Fruit fly (Drosophila melanogaster) whole organism, embryonic: ENCODE results near the gene gkt.

Source experiments
- Atf3 ChIP-seq: fragments of 200-800 bp; sonication (Bioruptor generic); optimal IDR thresholded peaks from 3 replicates; lab custom pipeline; 2016; ENCODE audit warnings: missing biosample characterization, missing genetic modification characterization
- Bdp1 ChIP-seq: fragments of 200-800 bp; sonication (Bioruptor generic); optimal IDR thresholded peaks from 3 replicates; lab custom pipeline; 2016; ENCODE audit warnings: missing biosample characterization, missing genetic modification characterization
- Bgb ChIP-seq: fragments of 200-800 bp; sonication (Bioruptor generic); IDR thresholded peaks from 2 replicates; pipeline ENCODE4 v1.3.6; 2022; ENCODE audit warnings: missing biosample characterization, missing genetic modification characterization; ENCODE audit not compliant: partially characterized antibody
- CG10959 ChIP-seq: fragments of 200-800 bp; sonication (Bioruptor generic); IDR thresholded peaks from 2 replicates; pipeline ENCODE4 v1.3.6; 2022; ENCODE audit warnings: missing biosample characterization, missing genetic modification characterization
- CG11504 ChIP-seq: fragments of 200-800 bp; sonication (Bioruptor generic); optimal IDR thresholded peaks from 3 replicates; lab custom pipeline; 2019; ENCODE audit warnings: missing biosample characterization, mild to moderate bottlenecking, missing genetic modification characterization, moderate library complexity
- CG11695 ChIP-seq: fragments of 200-800 bp; sonication (Bioruptor generic); IDR thresholded peaks from 3 replicates; pipeline ENCODE4 v1.3.6; 2022; ENCODE audit warnings: missing biosample characterization, missing genetic modification characterization
- CG11696 ChIP-seq: fragments of 200-800 bp; sonication (Bioruptor generic); IDR thresholded peaks from 2 replicates; pipeline ENCODE4 v1.3.6; 2022; ENCODE audit warnings: missing biosample characterization, missing genetic modification characterization
- CG13287 ChIP-seq: fragments of 200-800 bp; sonication (Bioruptor generic); IDR thresholded peaks from 2 replicates; pipeline ENCODE4 v1.3.6; 2022; ENCODE audit warnings: missing biosample characterization, missing genetic modification characterization; ENCODE audit not compliant: partially characterized antibody
- CG14014 ChIP-seq: fragments of 200-800 bp; sonication (Bioruptor generic); IDR thresholded peaks from 2 replicates; pipeline ENCODE4 v1.3.6; 2022; ENCODE audit warnings: missing biosample characterization, missing genetic modification characterization
- CG14050 ChIP-seq: fragments of 200-800 bp; sonication (Bioruptor generic); IDR thresholded peaks from 3 replicates; pipeline ENCODE4 v1.3.6; 2022; ENCODE audit warnings: missing biosample characterization, missing genetic modification characterization
- CG17612 ChIP-seq: fragments of 200-800 bp; sonication (Bioruptor generic); IDR thresholded peaks from 2 replicates; pipeline ENCODE4 v1.3.6; 2022; ENCODE audit warnings: missing biosample characterization, missing genetic modification characterization
- CG32767 ChIP-seq: fragments of 200-800 bp; sonication (Bioruptor generic); IDR thresholded peaks from 2 replicates; pipeline ENCODE4 v1.3.6; 2022; ENCODE audit warnings: missing biosample characterization, missing genetic modification characterization
- CG4328 ChIP-seq: fragments of 200-800 bp; sonication (Bioruptor generic); optimal IDR thresholded peaks from 3 replicates; lab custom pipeline; 2017; ENCODE audit warnings: missing biosample characterization, missing genetic modification reagents, missing genetic modification characterization
- CG43689 ChIP-seq: fragments of 200-800 bp; sonication (Bioruptor generic); IDR thresholded peaks from 2 replicates; pipeline ENCODE4 v1.3.6; 2022; ENCODE audit warnings: missing biosample characterization, missing genetic modification characterization
- CG7271 ChIP-seq: fragments of 200-800 bp; sonication (Bioruptor generic); optimal IDR thresholded peaks from 2 replicates; lab custom pipeline; 2018; ENCODE audit warnings: missing biosample characterization, mild to moderate bottlenecking, missing genetic modification characterization, moderate library complexity
- CrebB ChIP-seq: fragments of 200-800 bp; sonication (Bioruptor generic); optimal IDR thresholded peaks from 3 replicates; lab custom pipeline; 2018; ENCODE audit warnings: missing biosample characterization, mild to moderate bottlenecking, missing genetic modification characterization
- E2f2 ChIP-seq: fragments of 200-800 bp; sonication (Bioruptor generic); IDR thresholded peaks from 2 replicates; pipeline ENCODE4 v1.3.6; 2022; ENCODE audit warnings: missing biosample characterization, missing genetic modification characterization
- ERR ChIP-seq: fragments of 200-800 bp; sonication (Bioruptor generic); optimal IDR thresholded peaks from 2 replicates; lab custom pipeline; 2016; ENCODE audit warnings: missing biosample characterization, missing genetic modification characterization
- Elba2 ChIP-seq: fragments of 200-800 bp; sonication (Bioruptor generic); optimal IDR thresholded peaks from 3 replicates; lab custom pipeline; 2016; ENCODE audit warnings: missing biosample characterization, missing genetic modification characterization
- Hey ChIP-seq: fragments of 200-800 bp; sonication (Bioruptor generic); optimal IDR thresholded peaks from 3 replicates; lab custom pipeline; 2018; ENCODE audit warnings: missing biosample characterization, mild to moderate bottlenecking, missing genetic modification characterization
- Hr3 ChIP-seq: fragments of 200-800 bp; sonication (Bioruptor generic); optimal IDR thresholded peaks from 3 replicates; lab custom pipeline; 2016; ENCODE audit warnings: missing biosample characterization, missing genetic modification characterization
- Jarid2 ChIP-seq: fragments of 200-800 bp; sonication (Bioruptor generic); optimal IDR thresholded peaks from 3 replicates; lab custom pipeline; 2017; ENCODE audit warnings: mild to moderate bottlenecking, missing biosample characterization, missing genetic modification reagents, missing genetic modification characterization
- Lhr ChIP-seq: fragments of 200-800 bp; sonication (Bioruptor generic); optimal IDR thresholded peaks from 3 replicates; lab custom pipeline; 2017; ENCODE audit warnings: mild to moderate bottlenecking, missing biosample characterization, missing genetic modification reagents, missing genetic modification characterization
- Sry-δ ChIP-seq: fragments of 200-800 bp; sonication (Bioruptor generic); optimal IDR thresholded peaks from 2 replicates; lab custom pipeline; 2016; ENCODE audit warnings: missing biosample characterization, missing genetic modification characterization
- Taf1 ChIP-seq: fragments of 200-800 bp; sonication (Bioruptor generic); IDR thresholded peaks from 2 replicates; pipeline ENCODE4 v1.3.6; 2022; ENCODE audit warnings: missing biosample characterization, missing genetic modification characterization
- Usf ChIP-seq: fragments of 200-800 bp; sonication (Bioruptor generic); optimal IDR thresholded peaks from 2 replicates; lab custom pipeline; 2017; ENCODE audit warnings: missing genotype, missing biosample characterization, missing genetic modification characterization
- Xrp1 ChIP-seq: fragments of 200-800 bp; sonication (Bioruptor generic); IDR thresholded peaks from 2 replicates; pipeline ENCODE4 v1.3.6; 2022; ENCODE audit warnings: missing biosample characterization, missing genetic modification characterization
- az2 ChIP-seq: fragments of 200-800 bp; sonication (Bioruptor generic); optimal IDR thresholded peaks from 3 replicates; lab custom pipeline; 2016; ENCODE audit warnings: missing biosample characterization, missing genetic modification characterization
- corto ChIP-seq: fragments of 200-800 bp; sonication (Bioruptor generic); optimal IDR thresholded peaks from 2 replicates; lab custom pipeline; 2016; ENCODE audit warnings: missing biosample characterization, mild to moderate bottlenecking, missing genetic modification characterization, moderate library complexity
- croc ChIP-seq: fragments of 200-800 bp; sonication (Bioruptor generic); conservative IDR thresholded peaks from 3 replicates; pipeline ENCODE4 v1.3.6; 2022; ENCODE audit warnings: missing biosample characterization, missing genetic modification characterization
- cwo ChIP-seq: fragments of 200-800 bp; sonication (Bioruptor generic); optimal IDR thresholded peaks from 3 replicates; lab custom pipeline; 2017; ENCODE audit warnings: missing biosample characterization, missing genetic modification characterization, mild to moderate bottlenecking, moderate library complexity, missing genetic modification reagents
- dan ChIP-seq: fragments of 200-800 bp; sonication (Bioruptor generic); IDR thresholded peaks from 2 replicates; pipeline ENCODE4 v1.3.6; 2022; ENCODE audit warnings: missing biosample characterization, missing genetic modification characterization
- esg ChIP-seq: fragments of 200-800 bp; sonication (Bioruptor generic); conservative IDR thresholded peaks from 2 replicates; pipeline ENCODE4 v1.3.6; 2022; ENCODE audit warnings: missing biosample characterization, missing genetic modification characterization
- gsb ChIP-seq: fragments of 200-800 bp; sonication (Bioruptor generic); IDR thresholded peaks from 2 replicates; pipeline ENCODE4 v1.3.6; 2022; ENCODE audit warnings: missing biosample characterization, missing genetic modification characterization
- h ChIP-seq: fragments of >200 bp; optimal IDR thresholded peaks from 2 replicates; lab custom pipeline; 2017
- jing ChIP-seq: fragments of 200-800 bp; sonication (Bioruptor generic); optimal IDR thresholded peaks from 2 replicates; lab custom pipeline; 2018; ENCODE audit warnings: missing biosample characterization, mild to moderate bottlenecking, missing genetic modification characterization
- nau ChIP-seq: fragments of 200-800 bp; sonication (Bioruptor generic); optimal IDR thresholded peaks from 3 replicates; lab custom pipeline; 2017; ENCODE audit warnings: missing biosample characterization, mild to moderate bottlenecking, missing genetic modification characterization, missing genetic modification reagents
- oc ChIP-seq: fragments of 200-800 bp; sonication (Bioruptor generic); optimal IDR thresholded peaks from 2 replicates; lab custom pipeline; 2018; ENCODE audit warnings: missing biosample characterization, mild to moderate bottlenecking, missing genetic modification characterization, moderate library complexity
- otp ChIP-seq: fragments of 200-800 bp; sonication (Bioruptor generic); IDR thresholded peaks from 3 replicates; pipeline ENCODE4, ENCODE4 v1.3.6; 2022; ENCODE audit warnings: missing biosample characterization, missing genetic modification characterization
- pnt ChIP-seq: fragments of 200-800 bp; sonication (Bioruptor generic); optimal IDR thresholded peaks from 3 replicates; lab custom pipeline; 2016; ENCODE audit warnings: missing biosample characterization, missing genetic modification characterization
- ro ChIP-seq: fragments of 200-800 bp; sonication (Bioruptor generic); IDR thresholded peaks from 2 replicates; pipeline ENCODE4 v1.3.6; 2022; ENCODE audit warnings: missing biosample characterization, missing genetic modification characterization
- sens-2 ChIP-seq: fragments of 200-800 bp; sonication (Bioruptor generic); IDR thresholded peaks from 2 replicates; pipeline ENCODE4 v1.3.6; 2022; ENCODE audit warnings: missing biosample characterization, missing genetic modification characterization
- sima ChIP-seq: fragments of 200-800 bp; sonication (Bioruptor generic); optimal IDR thresholded peaks from 2 replicates; lab custom pipeline; 2016; ENCODE audit warnings: missing biosample characterization, missing genetic modification characterization
- slbo ChIP-seq: fragments of 200-800 bp; sonication (Bioruptor generic); IDR thresholded peaks from 2 replicates; pipeline ENCODE4 v1.3.6; 2022; ENCODE audit warnings: missing biosample characterization, missing genetic modification characterization
- stwl ChIP-seq: fragments of 200-800 bp; sonication (Bioruptor generic); optimal IDR thresholded peaks from 3 replicates; lab custom pipeline; 2018; ENCODE audit warnings: missing biosample characterization, mild to moderate bottlenecking, missing genetic modification characterization, moderate library complexity
- tap ChIP-seq: fragments of 200-800 bp; optimal IDR thresholded peaks from 3 replicates; lab custom pipeline; 2019; ENCODE audit warnings: missing biosample characterization, mild to moderate bottlenecking, missing genetic modification characterization, moderate library complexity
- unpg ChIP-seq: fragments of 200-800 bp; sonication (Bioruptor generic); optimal IDR thresholded peaks from 3 replicates; lab custom pipeline; 2018; ENCODE audit warnings: missing biosample characterization, mild to moderate bottlenecking, missing genetic modification characterization, moderate library complexity
- vvl ChIP-seq: fragments of 200-800 bp; sonication (Bioruptor generic); IDR thresholded peaks from 2 replicates; pipeline ENCODE4 v1.3.6; 2022; ENCODE audit warnings: missing biosample characterization, missing genetic modification characterization
- z ChIP-seq: fragments of 200-800 bp; sonication (Bioruptor generic); IDR thresholded peaks from 3 replicates; pipeline ENCODE4 v1.3.6; 2022; ENCODE audit warnings: missing biosample characterization, missing genetic modification characterization
- zen ChIP-seq: fragments of 200-800 bp; sonication (Bioruptor generic); optimal IDR thresholded peaks from 3 replicates; lab custom pipeline; 2018; ENCODE audit warnings: missing biosample characterization, mild to moderate bottlenecking, missing genetic modification characterization, moderate library complexity

Gene gkt

DNA sequence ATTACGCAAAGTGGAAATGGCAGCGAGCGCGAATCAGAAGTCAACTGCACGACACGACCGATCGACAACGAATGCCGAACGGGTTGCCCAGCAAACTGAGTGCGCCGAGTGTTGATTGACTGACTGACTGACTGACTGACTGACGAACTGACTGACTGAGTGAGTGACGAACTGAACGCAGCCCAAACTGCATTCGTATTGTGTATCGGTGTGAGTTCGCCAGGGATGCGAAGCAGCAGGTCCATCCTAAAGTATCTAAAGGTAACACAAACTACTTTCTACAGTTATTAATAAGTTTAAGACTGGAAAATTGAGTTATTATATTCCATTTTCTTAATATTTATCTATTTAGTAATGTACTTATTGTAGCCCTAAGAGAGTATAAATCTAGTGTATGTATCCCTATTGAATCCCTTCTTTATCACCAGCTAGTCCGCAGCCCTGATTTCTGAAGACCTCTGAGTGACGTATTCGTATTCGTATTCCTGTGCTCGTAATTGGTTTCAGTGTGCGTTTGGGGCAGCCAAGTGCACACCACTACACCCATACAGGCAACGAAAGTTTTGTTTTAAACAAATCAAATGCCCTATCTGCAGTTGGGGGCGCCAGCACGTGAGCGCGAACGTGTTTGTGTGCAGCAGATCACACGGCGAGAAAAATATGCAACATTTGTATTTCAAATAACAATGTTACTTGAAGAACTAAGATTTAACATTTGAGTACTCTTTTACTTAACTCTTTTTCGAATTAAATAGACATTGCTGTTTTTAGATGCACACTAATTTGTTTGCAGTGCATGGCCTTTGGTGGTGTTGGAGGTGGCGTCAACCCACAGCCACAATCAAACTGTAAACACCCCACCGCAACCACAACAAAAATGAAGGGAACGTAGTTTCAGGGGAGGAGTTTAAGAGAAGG, 6.8 kb upstream of the gkt start (continued):
- TF ChIP-seq otp (GFP tag; lab: Robert Waterston, UW) (peak; percentile 95), oc (peak; percentile 96), jing (GFP tag; lab: Kevin White, UChicago) (peak; percentile 95), sima (GFP tag; lab: Kevin White, UChicago) (peak; percentile 89), CG11696 (GFP tag; lab: Robert Waterston, UW) (peak; percentile 50), nau (GFP tag; lab: Kevin White, UChicago) (peak; percentile 91), CG10959 (GFP tag; lab: Robert Waterston, UW) (peak; percentile 94), Usf (GFP tag; lab: Kevin White, UChicago) (peak; percentile 66), CG14050 (GFP tag; lab: Robert Waterston, UW) (peak; percentile 90), CG11695 (peak; percentile 79), z (GFP tag; lab: Robert Waterston, UW) (peak; percentile 63; the same call in 1 of the 3 replicates), dan (GFP tag; lab: Robert Waterston, UW) (peak; percentile 83), E2f2 (GFP tag; lab: Robert Waterston, UW) (peak; percentile 72), unpg (GFP tag; lab: Kevin White, UChicago) (peak; percentile 94), corto (GFP tag; lab: Kevin White, UChicago) (no peak), vvl (GFP tag; lab: Robert Waterston, UW) (peak; percentile 97), Atf3 (GFP tag; lab: Kevin White, UChicago) (peak; percentile 96), gsb (peak; percentile 53; the same call in 1 of the 2 replicates), ERR (peak; percentile 87), CG4328 (GFP tag; lab: Kevin White, UChicago) (peak; percentile 77), Lhr (peak; percentile 92), CG7271 (tag; lab: Kevin White, UChicago) (peak; percentile 23), CrebB (peak; percentile 88), Bdp1 (GFP tag; lab: Kevin White, UChicago) (peak; percentile 83), pnt (peak; percentile 97), CG43689 (GFP tag; lab: Robert Waterston, UW) (peak; percentile 91), tap (tag; lab: Kevin White, UChicago) (peak; percentile 95), croc (GFP tag; lab: Robert Waterston, UW) (peak; percentile 95), Elba2 (GFP tag; lab: Kevin White, UChicago) (no peak), CG13287 (GFP tag; lab: Robert Waterston, UW) (no peak), Xrp1 (GFP tag; lab: Robert Waterston, UW) (peak; percentile 95), zen (peak; percentile 86), az2 (GFP tag; lab: Kevin White, UChicago) (peak; percentile 95), stwl (peak; percentile 53), h (lab: Kevin White, UChicago) (no peak), sens-2 (GFP tag; lab: Robert Waterston, UW) (peak; percentile 93), esg (GFP tag; lab: Robert Waterston, UW) (peak; percentile 91), Taf1 (GFP tag; lab: Robert Waterston, UW) (peak; percentile 67), cwo (GFP tag; lab: Kevin White, UChicago) (peak; percentile 99), CG14014 (GFP tag; lab: Robert Waterston, UW) (peak; percentile 80), Hr3 (peak; percentile 93), CG17612 (peak; percentile 69), ro (peak; percentile 85), Jarid2 (GFP tag; lab: Kevin White, UChicago) (peak; percentile 74), Bgb (GFP tag; lab: Robert Waterston, UW) (no peak), slbo (GFP tag; lab: Robert Waterston, UW) (peak; percentile 87), Hey (peak; percentile 73), Sry-δ (peak; percentile 70), CG32767 (GFP tag; lab: Robert Waterston, UW) (peak; percentile 89), CG11504 (tag; lab: Kevin White, UChicago) (peak; percentile 95)
